Fruit fly (Drosophila melanogaster) whole organism, prepupa: ENCODE measurements around the gene Naglu.

Experiments used
- Blimp-1 ChIP-seq: fragments of 200-800 bp; sonication (Bioruptor generic); optimal IDR thresholded peaks from 3 replicates; lab custom pipeline; 2017; ENCODE audit warnings: missing biosample characterization, missing genetic modification characterization, mild to moderate bottlenecking, moderate library complexity, missing genetic modification reagents
- CG10631 ChIP-seq: fragments of 200-800 bp; sonication (Bioruptor generic); optimal IDR thresholded peaks from 2 replicates; lab custom pipeline; 2016; ENCODE audit warnings: missing biosample characterization, missing genetic modification characterization
- CG10669 ChIP-seq: fragments of 200-800 bp; sonication (Bioruptor generic); optimal IDR thresholded peaks from 3 replicates; lab custom pipeline; 2018; ENCODE audit warnings: missing biosample characterization, mild to moderate bottlenecking, missing genetic modification characterization, moderate library complexity
- CG11762 ChIP-seq: fragments of 200-800 bp; sonication (Bioruptor generic); optimal IDR thresholded peaks from 3 replicates; lab custom pipeline; 2016; ENCODE audit warnings: missing biosample characterization, missing genetic modification characterization; ENCODE audit not compliant: insufficient read depth
- CG11902 ChIP-seq: fragments of 200-800 bp; sonication (Bioruptor generic); optimal IDR thresholded peaks from 3 replicates; lab custom pipeline; 2016; ENCODE audit warnings: missing biosample characterization, missing genetic modification characterization
- CG15336 ChIP-seq: fragments of 200-800 bp; sonication (Bioruptor generic); IDR thresholded peaks from 2 replicates; pipeline ENCODE4 v1.3.6; 2022; ENCODE audit warnings: missing biosample characterization, missing genetic modification characterization
- CG1621 ChIP-seq: fragments of 200-800 bp; sonication (Bioruptor generic); optimal IDR thresholded peaks from 3 replicates; lab custom pipeline; 2018; ENCODE audit warnings: missing biosample characterization, mild to moderate bottlenecking, missing genetic modification characterization
- CG3032 ChIP-seq: fragments of 200-800 bp; optimal IDR thresholded peaks from 2 replicates; lab custom pipeline; 2019; ENCODE audit warnings: missing biosample characterization, mild to moderate bottlenecking, missing genetic modification characterization, moderate library complexity
- CG31627 ChIP-seq: fragments of 200-800 bp; sonication (Bioruptor generic); optimal IDR thresholded peaks from 3 replicates; lab custom pipeline; 2016; ENCODE audit warnings: missing biosample characterization, missing genetic modification characterization
- CG34406 ChIP-seq: fragments of 200-800 bp; sonication (Bioruptor generic); optimal IDR thresholded peaks from 3 replicates; lab custom pipeline; 2016; ENCODE audit warnings: missing biosample characterization, missing genetic modification characterization
- CG3919 ChIP-seq: fragments of 200-800 bp; sonication (Bioruptor generic); optimal IDR thresholded peaks from 3 replicates; lab custom pipeline; 2016; ENCODE audit warnings: missing biosample characterization, missing genetic modification characterization
- CG4318 ChIP-seq: fragments of 200-800 bp; sonication (Bioruptor generic); optimal IDR thresholded peaks from 3 replicates; lab custom pipeline; 2017; ENCODE audit warnings: missing biosample characterization, mild to moderate bottlenecking, missing genetic modification characterization
- CG6276 ChIP-seq: fragments of 200-800 bp; sonication (Bioruptor generic); optimal IDR thresholded peaks from 2 replicates; lab custom pipeline; 2017; ENCODE audit warnings: missing biosample characterization, mild to moderate bottlenecking, missing genetic modification characterization
- CG6792 ChIP-seq: fragments of 200-800 bp; sonication (Bioruptor generic); optimal IDR thresholded peaks from 3 replicates; lab custom pipeline; 2016; ENCODE audit warnings: missing biosample characterization, missing genetic modification characterization
- CG6808 ChIP-seq: fragments of 200-800 bp; sonication (Bioruptor generic); optimal IDR thresholded peaks from 3 replicates; lab custom pipeline; 2017; ENCODE audit warnings: missing biosample characterization, missing genetic modification characterization, mild to moderate bottlenecking, moderate library complexity, missing genetic modification reagents
- CG7368 ChIP-seq: fragments of 200-800 bp; sonication (Bioruptor generic); optimal IDR thresholded peaks from 3 replicates; lab custom pipeline; 2016; ENCODE audit warnings: missing biosample characterization, missing genetic modification characterization
- CG8119 ChIP-seq: fragments of 200-800 bp; sonication (Bioruptor generic); IDR thresholded peaks from 3 replicates; pipeline ENCODE4 v1.3.6; 2022; ENCODE audit warnings: missing biosample characterization, missing genetic modification characterization
- CG8319 ChIP-seq: fragments of 200-800 bp; sonication (Bioruptor generic); optimal IDR thresholded peaks from 3 replicates; lab custom pipeline; 2016; ENCODE audit warnings: missing biosample characterization, missing genetic modification characterization
- CG8632 ChIP-seq: fragments of 200-800 bp; sonication (Bioruptor generic); optimal IDR thresholded peaks from 3 replicates; lab custom pipeline; 2016; ENCODE audit warnings: missing biosample characterization, missing genetic modification characterization
- Eip75B ChIP-seq: fragments of 200-800 bp; sonication (Bioruptor generic); optimal IDR thresholded peaks from 3 replicates; lab custom pipeline; 2016; ENCODE audit warnings: missing biosample characterization, missing genetic modification characterization
- Eip78C ChIP-seq: fragments of 200-800 bp; sonication (Bioruptor generic); peaks from one replicate; lab custom pipeline; 2016; ENCODE audit warnings: missing biosample characterization, missing genetic modification characterization
- Eip93F ChIP-seq: fragments of 200-800 bp; sonication (Bioruptor generic); optimal IDR thresholded peaks from 2 replicates; lab custom pipeline; 2016; ENCODE audit warnings: missing biosample characterization, mild to moderate bottlenecking, missing genetic modification characterization
- Ets21C ChIP-seq: fragments of 200-800 bp; sonication (Bioruptor generic); optimal IDR thresholded peaks from 3 replicates; lab custom pipeline; 2016; ENCODE audit warnings: missing biosample characterization, missing genetic modification characterization
- Ets96B ChIP-seq: fragments of 200-800 bp; optimal IDR thresholded peaks from 2 replicates; lab custom pipeline; 2019; ENCODE audit warnings: missing biosample characterization, mild to moderate bottlenecking, missing genetic modification characterization, moderate library complexity
- Gug ChIP-seq: fragments of 200-800 bp; sonication (Bioruptor generic); IDR thresholded peaks from 2 replicates; pipeline ENCODE4 v1.3.6; 2022; ENCODE audit warnings: missing biosample characterization, missing genetic modification characterization
- Hr38 ChIP-seq: sonication (Bioruptor generic); optimal IDR thresholded peaks from 2 replicates; lab custom pipeline; 2016; ENCODE audit warnings: missing biosample characterization, missing genetic modification characterization
- Hr39 ChIP-seq: fragments of 200-800 bp; sonication (Bioruptor generic); optimal IDR thresholded peaks from 2 replicates; lab custom pipeline; 2016; ENCODE audit warnings: missing biosample characterization, missing genetic modification characterization
- Hr4 ChIP-seq: fragments of 200-800 bp; sonication (Bioruptor generic); optimal IDR thresholded peaks from 3 replicates; lab custom pipeline; 2016; ENCODE audit warnings: missing biosample characterization, missing genetic modification characterization
- Lpt ChIP-seq: fragments of 200-800 bp; sonication (Bioruptor generic); optimal IDR thresholded peaks from 3 replicates; lab custom pipeline; 2016; ENCODE audit warnings: missing biosample characterization, missing genetic modification characterization
- Met ChIP-seq: fragments of 200-800 bp; sonication (Bioruptor generic); optimal IDR thresholded peaks from 3 replicates; lab custom pipeline; 2016; ENCODE audit warnings: missing biosample characterization, missing genetic modification characterization
- Smox ChIP-seq: fragments of 200-800 bp; sonication (Bioruptor generic); optimal IDR thresholded peaks from 3 replicates; lab custom pipeline; 2016; ENCODE audit warnings: missing biosample characterization, missing genetic modification characterization
- Sox102F ChIP-seq: fragments of 200-800 bp; sonication (Bioruptor generic); optimal IDR thresholded peaks from 2 replicates; lab custom pipeline; 2016; ENCODE audit warnings: missing biosample characterization, mild to moderate bottlenecking, missing genetic modification characterization
- Sox15 ChIP-seq: fragments of 200-800 bp; sonication (Bioruptor generic); optimal IDR thresholded peaks from 3 replicates; lab custom pipeline; 2016; ENCODE audit warnings: missing biosample characterization, missing genetic modification characterization
- achi ChIP-seq: fragments of 200-800 bp; sonication (Bioruptor generic); optimal IDR thresholded peaks from 3 replicates; lab custom pipeline; 2016; ENCODE audit warnings: missing biosample characterization, missing genetic modification characterization
- acj6 ChIP-seq: fragments of 200-800 bp; sonication (Bioruptor generic); optimal IDR thresholded peaks from 3 replicates; lab custom pipeline; 2016; ENCODE audit warnings: missing biosample characterization, missing genetic modification characterization
- cyc ChIP-seq: fragments of 200-800 bp; sonication (Bioruptor generic); optimal IDR thresholded peaks from 3 replicates; lab custom pipeline; 2016; ENCODE audit warnings: missing biosample characterization, missing genetic modification characterization
- dac ChIP-seq: fragments of 200-800 bp; sonication (Bioruptor generic); optimal IDR thresholded peaks from 2 replicates; lab custom pipeline; 2017; ENCODE audit warnings: missing biosample characterization, mild to moderate bottlenecking, missing genetic modification characterization
- dsx ChIP-seq: fragments of 200-800 bp; optimal IDR thresholded peaks from 3 replicates; lab custom pipeline; 2019; ENCODE audit warnings: missing biosample characterization, mild to moderate bottlenecking, missing genetic modification characterization, moderate library complexity; ENCODE audit not compliant: poor library complexity, severe bottlenecking
- eg ChIP-seq: fragments of 200-800 bp; sonication (Bioruptor generic); IDR thresholded peaks from 3 replicates; pipeline ENCODE4 v1.3.6; 2022; ENCODE audit warnings: missing biosample characterization, missing genetic modification characterization
- esn ChIP-seq: fragments of 200-800 bp; sonication (Bioruptor generic); optimal IDR thresholded peaks from 2 replicates; lab custom pipeline; 2016; ENCODE audit warnings: missing biosample characterization, mild to moderate bottlenecking, missing genetic modification characterization, moderate library complexity
- fd59A ChIP-seq: fragments of 200-800 bp; sonication (Bioruptor generic); optimal IDR thresholded peaks from 2 replicates; lab custom pipeline; 2017; ENCODE audit warnings: missing biosample characterization, mild to moderate bottlenecking, missing genetic modification characterization, missing genetic modification reagents
- lz ChIP-seq: fragments of 200-800 bp; sonication (Bioruptor generic); optimal IDR thresholded peaks from 3 replicates; lab custom pipeline; 2016; ENCODE audit warnings: missing biosample characterization, missing genetic modification characterization
- net ChIP-seq: fragments of 200-800 bp; sonication (Bioruptor generic); optimal IDR thresholded peaks from 3 replicates; lab custom pipeline; 2016; ENCODE audit warnings: missing biosample characterization, missing genetic modification characterization
- ss ChIP-seq, 2 experiments: fragments of 200-800 bp; sonication (Bioruptor generic); optimal IDR thresholded peaks; 2 replicates in 1 of 2; 3 replicates in 1 of 2; lab custom pipeline; 2017 to 2018; ENCODE audit warnings: mild to moderate bottlenecking in 2 of 2, missing biosample characterization in 2 of 2, missing genetic modification characterization in 2 of 2, moderate library complexity in 1 of 2
- svp ChIP-seq: fragments of 200-800 bp; sonication (Bioruptor generic); peaks from one replicate; lab custom pipeline; 2016; ENCODE audit warnings: missing biosample characterization, missing genetic modification characterization

Naglu gene

dm6 chr2L:8382646-8383045, 29.0 kb downstream of the Naglu start, which contains the start of the genes CG13392 and Rcd4 (continued):
- TF ChIP-seq CG3919 (GFP tag; lab: Kevin White, UChicago) (peak; percentile 79), Eip75B (GFP tag; lab: Kevin White, UChicago) (peak; percentile 50), net (GFP tag; lab: Kevin White, UChicago) (peak; percentile 52), Hr39 (GFP tag; lab: Kevin White, UChicago) (peak; percentile 66), CG8119 (GFP tag; lab: Robert Waterston, UW) (no peak), Met (GFP tag; lab: Kevin White, UChicago) (peak; percentile 57), CG1621 (peak; percentile 70), CG3032 (tag; lab: Kevin White, UChicago) (peak; percentile 47), CG11762 (peak; percentile 21), lz (GFP tag; lab: Kevin White, UChicago) (peak; percentile 75), eg (GFP tag; lab: Robert Waterston, UW) (peak; percentile 64), Ets21C (GFP tag; lab: Kevin White, UChicago) (peak; percentile 42), esn (GFP tag; lab: Kevin White, UChicago) (peak; percentile 77), Gug (GFP tag; lab: Robert Waterston, UW) (no peak), CG6276 (no peak), fd59A (GFP tag; lab: Kevin White, UChicago) (no peak), Lpt (GFP tag; lab: Kevin White, UChicago) (peak; percentile 3), cyc (GFP tag; lab: Kevin White, UChicago) (peak; percentile 77), dsx (GFP tag; lab: Kevin White, UChicago) (peak; percentile 30), Hr38 (GFP tag; lab: Kevin White, UChicago) (no peak)

dm6 chr2L:8381508-8382036, 30.1 kb downstream of the Naglu start, which contains the start of gene AlaRS:
AlaRS (minus strand) TSS chr2L:8381764.
- TF ChIP-seq CG11762 (no peak), Hr38 (GFP tag; lab: Kevin White, UChicago) (no peak), Eip93F (GFP tag; lab: Kevin White, UChicago) (peak; percentile 9), Blimp-1 (GFP tag; lab: Kevin White, UChicago) (peak; percentile 64), CG6808 (GFP tag; lab: Kevin White, UChicago) (peak; percentile 15), CG8319 (no peak), Eip75B (GFP tag; lab: Kevin White, UChicago) (peak; percentile 38), CG4318 (GFP tag; lab: Kevin White, UChicago) (no peak), cyc (GFP tag; lab: Kevin White, UChicago) (peak; percentile 29), CG10669 (GFP tag; lab: Kevin White, UChicago) (no peak), Hr39 (GFP tag; lab: Kevin White, UChicago) (peak; percentile 32), CG6792 (peak; percentile 16), dac (GFP tag; lab: Kevin White, UChicago) (no peak), lz (GFP tag; lab: Kevin White, UChicago) (peak; percentile 38), CG15336 (GFP tag; lab: Robert Waterston, UW) (peak; percentile 39), CG1621 (no peak), CG7368 (GFP tag; lab: Kevin White, UChicago) (no peak), CG8632 (GFP tag; lab: Kevin White, UChicago) (peak; percentile 2), achi (GFP tag; lab: Kevin White, UChicago) (peak; percentile 39), Sox15 (GFP tag; lab: Kevin White, UChicago) (peak; percentile 12), CG11902 (GFP tag; lab: Kevin White, UChicago) (no peak), CG10631 (GFP tag; lab: Kevin White, UChicago) (peak; percentile 32), ss (GFP tag; optimal IDR thresholded peaks at IDR 0.05; lab: Kevin White, UChicago) (peak in 1 of 2 experiments; percentile 11), eg (GFP tag; lab: Robert Waterston, UW) (0 out of 3 replicates have a peak, but pooled peaks have one; percentile 48), Lpt (GFP tag; lab: Kevin White, UChicago) (no peak), CG34406 (GFP tag; lab: Kevin White, UChicago) (peak; percentile 29), Ets96B (tag; lab: Kevin White, UChicago) (peak; percentile 1), fd59A (GFP tag; lab: Kevin White, UChicago) (no peak), CG8119 (GFP tag; lab: Robert Waterston, UW) (peak; percentile 45; the same call in 1 of the 3 replicates), CG3919 (GFP tag; lab: Kevin White, UChicago) (peak; percentile 48), Ets21C (GFP tag; lab: Kevin White, UChicago) (no peak), dsx (GFP tag; lab: Kevin White, UChicago) (peak; percentile 46), Met (GFP tag; lab: Kevin White, UChicago) (peak; percentile 52), Sox102F (GFP tag; lab: Kevin White, UChicago) (peak; percentile 52), svp (GFP tag; lab: Kevin White, UChicago) (peak; percentile 69), Hr4 (GFP tag; lab: Kevin White, UChicago) (peak; percentile 48), Eip78C (peak; percentile 79), CG31627 (GFP tag; lab: Kevin White, UChicago) (peak; percentile 19), esn (GFP tag; lab: Kevin White, UChicago) (peak; percentile 63), Smox (GFP tag; lab: Kevin White, UChicago) (peak; percentile 64), acj6 (GFP tag; lab: Kevin White, UChicago) (peak; percentile 37), Gug (GFP tag; lab: Robert Waterston, UW) (no peak)
